Worm (Caenorhabditis elegans): ENCODE results near the gene mpz-5.

ce11 chrIV:10357842-10358241, 15.8 kb downstream of the mpz-5 start, which contains the start of gene gkow-1:
- TF ChIP-seq tab-1 (GFP tag; IDR thresholded peaks at IDR 0.05) (no peak), cog-1 (tag; optimal IDR thresholded peaks at IDR 0.05) (no peak), med-1 (GFP tag; optimal IDR thresholded peaks at IDR 0.05; ENCODE audit: insufficient read depth) (no peak), ztf-29 (GFP tag; IDR thresholded peaks at IDR 0.05) (no peak)
